Fruit fly (Drosophila melanogaster) whole organism, embryonic: Measurements from ENCODE around the gene Nlg2.

ENCODE experiments used
- CG10274 ChIP-seq: fragments of 200-800 bp; sonication (Bioruptor generic); optimal IDR thresholded peaks from 3 replicates; lab custom pipeline; 2017; ENCODE audit warnings: missing biosample characterization, mild to moderate bottlenecking, missing genetic modification characterization
- CG10654 ChIP-seq: fragments of 200-800 bp; sonication (Bioruptor generic); optimal IDR thresholded peaks from 2 replicates; lab custom pipeline; 2016; ENCODE audit warnings: missing biosample characterization, missing genetic modification characterization
- CG11247 ChIP-seq: fragments of 200-800 bp; sonication (Bioruptor generic); IDR thresholded peaks from 2 replicates; pipeline ENCODE4 v1.3.6; 2022; ENCODE audit warnings: missing biosample characterization, missing genetic modification characterization
- CG12104 ChIP-seq: fragments of 200-800 bp; sonication (Bioruptor generic); optimal IDR thresholded peaks from 3 replicates; lab custom pipeline; 2016; ENCODE audit warnings: missing biosample characterization, missing genetic modification characterization
- CG12219 ChIP-seq: fragments of 200-800 bp; sonication (Bioruptor generic); optimal IDR thresholded peaks from 3 replicates; lab custom pipeline; 2018; ENCODE audit warnings: missing biosample characterization, mild to moderate bottlenecking, missing genetic modification characterization
- CG13123 ChIP-seq: fragments of 200-800 bp; sonication (Bioruptor generic); optimal IDR thresholded peaks from 2 replicates; lab custom pipeline; 2016; ENCODE audit warnings: missing biosample characterization, missing genetic modification characterization
- CG15073 ChIP-seq: fragments of 200-800 bp; sonication (Bioruptor generic); optimal IDR thresholded peaks from 2 replicates; lab custom pipeline; 2016; ENCODE audit warnings: missing biosample characterization, missing genetic modification characterization
- CG16779 ChIP-seq: fragments of 200-800 bp; sonication (Bioruptor generic); IDR thresholded peaks from 2 replicates; pipeline ENCODE4 v1.3.6; 2022; ENCODE audit warnings: missing biosample characterization, missing genetic modification characterization
- CG17385 ChIP-seq: fragments of 200-800 bp; sonication (Bioruptor generic); optimal IDR thresholded peaks from 3 replicates; lab custom pipeline; 2018; ENCODE audit warnings: missing biosample characterization, mild to moderate bottlenecking, missing genetic modification characterization
- CG2116 ChIP-seq: fragments of 200-800 bp; sonication (Bioruptor generic); optimal IDR thresholded peaks from 3 replicates; lab custom pipeline; 2018; ENCODE audit warnings: missing biosample characterization, mild to moderate bottlenecking, missing genetic modification characterization
- CG2129 ChIP-seq: fragments of 200-800 bp; sonication (Bioruptor generic); IDR thresholded peaks from 2 replicates; pipeline ENCODE4 v1.3.6; 2022; ENCODE audit warnings: missing biosample characterization, missing genetic modification characterization; ENCODE audit not compliant: partially characterized antibody
- CG31441 ChIP-seq: fragments of 200-800 bp; sonication (Bioruptor generic); IDR thresholded peaks from 2 replicates; pipeline ENCODE4 v1.3.6; 2022; ENCODE audit warnings: missing biosample characterization, missing genetic modification characterization
- CG42726 ChIP-seq: fragments of 200-800 bp; sonication (Bioruptor generic); IDR thresholded peaks from 2 replicates; pipeline ENCODE4 v1.3.6; 2022; ENCODE audit warnings: missing biosample characterization, missing genetic modification characterization; ENCODE audit not compliant: partially characterized antibody
- CG5245 ChIP-seq: fragments of 200-800 bp; sonication (Bioruptor generic); optimal IDR thresholded peaks from 3 replicates; lab custom pipeline; 2016; ENCODE audit warnings: missing biosample characterization, missing genetic modification characterization
- CG6689 ChIP-seq: fragments of 200-800 bp; sonication (Bioruptor generic); IDR thresholded peaks from 2 replicates; pipeline ENCODE4 v1.3.6; 2022; ENCODE audit warnings: missing biosample characterization, missing genetic modification characterization
- CG6854 ChIP-seq: fragments of 200-800 bp; sonication (Bioruptor generic); optimal IDR thresholded peaks from 3 replicates; lab custom pipeline; 2017; ENCODE audit warnings: missing biosample characterization, mild to moderate bottlenecking, missing genetic modification characterization
- CG7357 ChIP-seq: fragments of 200-800 bp; sonication (Bioruptor generic); IDR thresholded peaks from 3 replicates; pipeline ENCODE4 v1.3.6; 2022; ENCODE audit warnings: missing biosample characterization, missing genetic modification characterization
- CG7556 ChIP-seq: fragments of 200-800 bp; sonication (Bioruptor generic); optimal IDR thresholded peaks from 2 replicates; lab custom pipeline; 2017; ENCODE audit warnings: missing biosample characterization, mild to moderate bottlenecking, missing genetic modification characterization
- CG7745 ChIP-seq: fragments of 200-800 bp; sonication (Bioruptor generic); optimal IDR thresholded peaks from 2 replicates; lab custom pipeline; 2018; ENCODE audit warnings: missing biosample characterization, mild to moderate bottlenecking, missing genetic modification characterization, moderate library complexity
- CG7786 ChIP-seq: fragments of 200-800 bp; sonication (Bioruptor generic); optimal IDR thresholded peaks from 2 replicates; lab custom pipeline; 2016; ENCODE audit warnings: missing biosample characterization, missing genetic modification characterization
- CG7839 ChIP-seq: fragments of 200-800 bp; sonication (Bioruptor generic); optimal IDR thresholded peaks from 3 replicates; lab custom pipeline; 2018; ENCODE audit warnings: missing biosample characterization, mild to moderate bottlenecking, missing genetic modification characterization, moderate library complexity
- CG8281 ChIP-seq: fragments of 200-800 bp; sonication (Bioruptor generic); optimal IDR thresholded peaks from 2 replicates; lab custom pipeline; 2018; ENCODE audit warnings: missing biosample characterization, mild to moderate bottlenecking, missing genetic modification characterization, moderate library complexity
- H2.0 ChIP-seq: fragments of 200-800 bp; sonication (Bioruptor generic); IDR thresholded peaks from 2 replicates; pipeline ENCODE4 v1.3.6; 2022; ENCODE audit warnings: missing biosample characterization, missing genetic modification characterization
- Hey ChIP-seq: fragments of 200-800 bp; sonication (Bioruptor generic); optimal IDR thresholded peaks from 3 replicates; lab custom pipeline; 2018; ENCODE audit warnings: missing biosample characterization, mild to moderate bottlenecking, missing genetic modification characterization
- Lim3 ChIP-seq: fragments of 200-800 bp; sonication (Bioruptor generic); IDR thresholded peaks from 2 replicates; pipeline ENCODE4 v1.3.6; 2022; ENCODE audit warnings: missing biosample characterization, missing genetic modification characterization
- Neu2 ChIP-seq: fragments of 200-800 bp; sonication (Bioruptor generic); optimal IDR thresholded peaks from 3 replicates; lab custom pipeline; 2016; ENCODE audit warnings: missing biosample characterization, missing genetic modification characterization, borderline replicate concordance
- Usf ChIP-seq: fragments of 200-800 bp; sonication (Bioruptor generic); optimal IDR thresholded peaks from 2 replicates; lab custom pipeline; 2017; ENCODE audit warnings: missing genotype, missing biosample characterization, missing genetic modification characterization
- ash1 ChIP-seq: fragments of 200-800 bp; sonication (Bioruptor generic); optimal IDR thresholded peaks from 2 replicates; lab custom pipeline; 2018; ENCODE audit warnings: missing biosample characterization, mild to moderate bottlenecking, missing genetic modification characterization
- az2 ChIP-seq: fragments of 200-800 bp; sonication (Bioruptor generic); optimal IDR thresholded peaks from 3 replicates; lab custom pipeline; 2016; ENCODE audit warnings: missing biosample characterization, missing genetic modification characterization
- ci ChIP-seq: fragments of 200-800 bp; sonication (Bioruptor generic); IDR thresholded peaks from 3 replicates; pipeline ENCODE4 v1.3.6; 2022; ENCODE audit warnings: missing biosample characterization, missing genetic modification characterization
- crol ChIP-seq: fragments of 200-800 bp; sonication (Bioruptor generic); IDR thresholded peaks from 2 replicates; pipeline ENCODE4 v1.3.6; 2022; ENCODE audit warnings: missing biosample characterization, missing genetic modification characterization
- danr ChIP-seq: fragments of 200-800 bp; sonication (Bioruptor generic); IDR thresholded peaks from 2 replicates; pipeline ENCODE4 v1.3.6; 2022; ENCODE audit warnings: missing biosample characterization, missing genetic modification characterization
- disco-r ChIP-seq: fragments of 200-800 bp; sonication (Bioruptor generic); optimal IDR thresholded peaks from 2 replicates; lab custom pipeline; 2016; ENCODE audit warnings: missing biosample characterization, missing genetic modification characterization
- dm ChIP-seq: fragments of 200-800 bp; sonication (Bioruptor generic); optimal IDR thresholded peaks from 3 replicates; lab custom pipeline; 2016; ENCODE audit warnings: missing biosample characterization, missing genetic modification characterization
- dpn ChIP-seq, 2 experiments: fragments of 200-800 bp; sonication (Bioruptor generic); optimal IDR thresholded peaks; 3 replicates each; lab custom pipeline; 2016; ENCODE audit warnings: missing biosample characterization in 2 of 2, missing genetic modification characterization in 2 of 2
- gce ChIP-seq: fragments of 200-800 bp; sonication (Bioruptor generic); IDR thresholded peaks from 3 replicates; pipeline ENCODE4 v1.3.6; 2022; ENCODE audit warnings: missing biosample characterization, missing genetic modification characterization
- lab ChIP-seq: fragments of 200-800 bp; sonication (Bioruptor generic); optimal IDR thresholded peaks from 3 replicates; lab custom pipeline; 2017; ENCODE audit warnings: missing biosample characterization, missing genetic modification characterization, mild to moderate bottlenecking, moderate library complexity, missing genetic modification reagents
- lilli ChIP-seq: fragments of 200-800 bp; sonication (Bioruptor generic); optimal IDR thresholded peaks from 3 replicates; lab custom pipeline; 2016; ENCODE audit warnings: missing biosample characterization, missing genetic modification characterization
- maf-S ChIP-seq: fragments of 200-800 bp; sonication (Bioruptor generic); optimal IDR thresholded peaks from 2 replicates; lab custom pipeline; 2016; ENCODE audit warnings: missing biosample characterization, missing genetic modification characterization
- p53 ChIP-seq: fragments of 200-800 bp; sonication (Bioruptor generic); optimal IDR thresholded peaks from 2 replicates; lab custom pipeline; 2016; ENCODE audit warnings: missing biosample characterization, missing genetic modification characterization
- pan ChIP-seq, 4 experiments: fragments of >200 bp in 3 of 4; fragments of 200-800 bp in 1 of 4; sonication (Bioruptor generic) in 1 of 4; optimal IDR thresholded peaks in 3 of 4; IDR thresholded peaks in 1 of 4; 2 replicates each; pipeline versions ENCODE4 v1.3.6 to Lab custom; 2017 to 2022; ENCODE audit warnings: missing biosample characterization in 2 of 4, missing genetic modification characterization in 2 of 4, mixed read lengths in 1 of 4
- pnt ChIP-seq: fragments of 200-800 bp; sonication (Bioruptor generic); optimal IDR thresholded peaks from 3 replicates; lab custom pipeline; 2016; ENCODE audit warnings: missing biosample characterization, missing genetic modification characterization
- sisA ChIP-seq: fragments of 200-800 bp; sonication (Bioruptor generic); IDR thresholded peaks from 2 replicates; pipeline ENCODE4 v1.3.6; 2022; ENCODE audit warnings: missing biosample characterization, missing genetic modification characterization
- sna ChIP-seq: fragments of 200-800 bp; sonication (Bioruptor generic); IDR thresholded peaks from 2 replicates; pipeline ENCODE4 v1.3.6; 2022; ENCODE audit warnings: missing biosample characterization, missing genetic modification characterization; ENCODE audit not compliant: partially characterized antibody
- toy ChIP-seq: fragments of 200-800 bp; sonication (Bioruptor generic); IDR thresholded peaks from 2 replicates; pipeline ENCODE4 v1.3.6; 2022; ENCODE audit warnings: missing biosample characterization, missing genetic modification characterization
- trem ChIP-seq: fragments of 200-800 bp; optimal IDR thresholded peaks from 3 replicates; lab custom pipeline; 2019; ENCODE audit warnings: missing biosample characterization, mild to moderate bottlenecking, missing genetic modification characterization, moderate library complexity
- vnd ChIP-seq: fragments of 200-800 bp; sonication (Bioruptor generic); IDR thresholded peaks from 3 replicates; pipeline ENCODE4 v1.3.6; 2022; ENCODE audit warnings: missing biosample characterization, missing genetic modification characterization; ENCODE audit not compliant: partially characterized antibody
- zen ChIP-seq: fragments of 200-800 bp; sonication (Bioruptor generic); optimal IDR thresholded peaks from 3 replicates; lab custom pipeline; 2018; ENCODE audit warnings: missing biosample characterization, mild to moderate bottlenecking, missing genetic modification characterization, moderate library complexity
- zf30C ChIP-seq: fragments of 200-800 bp; sonication (Bioruptor generic); optimal IDR thresholded peaks from 3 replicates; lab custom pipeline; 2018; ENCODE audit warnings: missing biosample characterization, mild to moderate bottlenecking, missing genetic modification characterization
- zfh1 ChIP-seq: fragments of 200-800 bp; sonication (Bioruptor generic); IDR thresholded peaks from 3 replicates; pipeline ENCODE4 v1.3.6; 2022; ENCODE audit warnings: missing biosample characterization, missing genetic modification characterization

Gene Nlg2

dm6 chr2L:6922091-6922753 lies 47.5 kb downstream of the Nlg2 start (continued):
- TF ChIP-seq vnd (no peak), Usf (GFP tag; lab: Kevin White, UChicago) (peak; percentile 8), CG6854 (GFP tag; lab: Kevin White, UChicago) (no peak), CG10654 (GFP tag; lab: Kevin White, UChicago) (peak; percentile 59), Hey (tag; lab: Kevin White, UChicago) (no peak), CG10274 (no peak), trem (tag; lab: Kevin White, UChicago) (peak; percentile 37), CG16779 (GFP tag; lab: Robert Waterston, UW) (peak; percentile 76), CG2116 (GFP tag; lab: Kevin White, UChicago) (peak; percentile 33), pnt (peak; percentile 62), dpn (GFP tag; optimal IDR thresholded peaks at IDR 0.05; lab: Kevin White, UChicago) (peak; percentile 59 to 75), H2.0 (GFP tag; lab: Robert Waterston, UW) (no peak), ash1 (GFP tag; lab: Kevin White, UChicago) (no peak), zen (tag; lab: Kevin White, UChicago) (peak; percentile 70), CG7745 (tag; lab: Kevin White, UChicago) (no peak), CG7556 (GFP tag; lab: Kevin White, UChicago) (peak; percentile 35), dm (GFP tag; lab: Kevin White, UChicago) (peak; percentile 23), sna (GFP tag; lab: Robert Waterston, UW) (no peak), CG42726 (GFP tag; lab: Robert Waterston, UW) (no peak), toy (GFP tag; lab: Robert Waterston, UW) (no peak), danr (GFP tag; lab: Robert Waterston, UW) (0 out of 2 replicates have a peak, but pooled peaks have one; percentile 30), CG7786 (peak; percentile 54), CG7357 (GFP tag; lab: Robert Waterston, UW) (no peak), disco-r (GFP tag; lab: Kevin White, UChicago) (no peak), Lim3 (GFP tag; lab: Robert Waterston, UW) (no peak), CG15073 (peak; percentile 8), sisA (GFP tag; lab: Robert Waterston, UW) (no peak; the same call in 1 of the 2 replicates), CG6689 (GFP tag; lab: Robert Waterston, UW) (no peak; the same call in 1 of the 2 replicates), zf30C (GFP tag; lab: Kevin White, UChicago) (peak; percentile 89), CG8281 (tag; lab: Kevin White, UChicago) (no peak), ci (GFP tag; lab: Robert Waterston, UW) (no peak; the same call in 1 of the 3 replicates), CG2129 (no peak), p53 (GFP tag; lab: Kevin White, UChicago) (no peak), maf-S (GFP tag; lab: Kevin White, UChicago) (peak; percentile 57), Neu2 (GFP tag; lab: Kevin White, UChicago) (peak; percentile 80), CG5245 (peak; percentile 55), CG11247 (GFP tag; lab: Robert Waterston, UW) (no peak), CG31441 (GFP tag; lab: Robert Waterston, UW) (no peak; the same call in 1 of the 2 replicates), zfh1 (GFP tag; lab: Robert Waterston, UW) (peak; percentile 85), crol (GFP tag; lab: Robert Waterston, UW) (no peak), CG12219 (GFP tag; lab: Kevin White, UChicago) (peak; percentile 65), CG7839 (tag; lab: Kevin White, UChicago) (no peak), lab (GFP tag; lab: Kevin White, UChicago) (peak; percentile 76), pan (optimal IDR thresholded peaks at IDR 0.05; lab: Kevin White, UChicago) (no peak), pan (GFP tag; optimal IDR thresholded peaks at IDR 0.05 in 1 of 2, IDR thresholded peaks at IDR 0.05 in 1 of 2) (no peak), lilli (GFP tag; lab: Kevin White, UChicago) (peak; percentile 71), gce (GFP tag; lab: Robert Waterston, UW) (no peak), CG17385 (GFP tag; lab: Kevin White, UChicago) (peak; percentile 68), az2 (peak; percentile 75), CG12104 (GFP tag; lab: Kevin White, UChicago) (peak; percentile 1), CG13123 (GFP tag; lab: Kevin White, UChicago) (peak; percentile 19)
